Worm (Caenorhabditis elegans) whole organism, L1 larva: Measurements from ENCODE around the gene inos-1.

Experiments
- C16A3.4 ChIP-seq: fragments of 150-350 bp; optimal IDR thresholded peaks from 2 replicates; lab custom pipeline; 2014; ENCODE audit warnings: missing biosample characterization, missing genetic modification characterization
- F16B12.6 ChIP-seq: fragments of 150-350 bp; optimal IDR thresholded peaks from 2 replicates; lab custom pipeline; 2014; ENCODE audit warnings: missing biosample characterization, missing genetic modification characterization
- aha-1 ChIP-seq: fragments of 150-350 bp; optimal IDR thresholded peaks from 2 replicates; lab custom pipeline; 2014; ENCODE audit warnings: missing biosample characterization, missing genetic modification characterization
- aly-2 ChIP-seq: fragments of 150-350 bp; optimal IDR thresholded peaks from 2 replicates; lab custom pipeline; 2014; ENCODE audit warnings: missing biosample characterization, missing genetic modification characterization
- ama-1 ChIP-seq: fragments of 150-350 bp; optimal IDR thresholded peaks from 2 replicates; lab custom pipeline; 2014
- blmp-1 ChIP-seq: fragments of 150-350 bp; optimal IDR thresholded peaks from 2 replicates; lab custom pipeline; 2014; ENCODE audit warnings: missing biosample characterization, missing genetic modification characterization
- ceh-63 ChIP-seq: fragments of 200-800 bp; sonication (Bioruptor generic); optimal IDR thresholded peaks from 2 replicates; lab custom pipeline; 2018; ENCODE audit warnings: mild to moderate bottlenecking, missing genetic modification characterization, missing compliant biosample characterization
- ceh-82 ChIP-seq, 3 experiments: fragments of 150-350 bp in 1 of 3; sonication (generic microtip) in 2 of 3; optimal IDR thresholded peaks; 2 replicates each; lab custom pipeline; 2014 to 2017; ENCODE audit warnings: missing biosample characterization in 3 of 3, missing genetic modification characterization in 3 of 3
- ceh-88 ChIP-seq: fragments of 200-800 bp; sonication (Bioruptor generic); IDR thresholded peaks from 2 replicates; pipeline ENCODE4 v1.3.6; 2022; ENCODE audit warnings: missing genetic modification characterization, missing compliant biosample characterization
- dpl-1 ChIP-seq, 3 experiments: fragments of 150-350 bp in 2 of 3; sonication (generic microtip) in 1 of 3; optimal IDR thresholded peaks; 2 replicates each; lab custom pipeline; 2014 to 2017; ENCODE audit warnings: missing biosample characterization in 3 of 3, missing genetic modification characterization in 3 of 3, missing genetic modification reagents in 3 of 3
- efl-1 ChIP-seq, 4 experiments: fragments of 150-350 bp; optimal IDR thresholded peaks in 3 of 4; peaks in 1 of 4; 1 replicate in 1 of 4; 2 replicates in 3 of 4; lab custom pipeline; 2014; ENCODE audit warnings: missing biosample characterization in 2 of 4, missing genetic modification characterization in 2 of 4, missing genetic modification reagents in 2 of 4
- egl-13 ChIP-seq: sonication (generic microtip); optimal IDR thresholded peaks from 2 replicates; lab custom pipeline; 2016; ENCODE audit warnings: missing genotype, missing genetic modification reagents, missing genetic modification characterization, missing compliant biosample characterization
- elt-3 ChIP-seq, 6 experiments: fragments of 150-350 bp in 1 of 6; sonication (generic microtip); optimal IDR thresholded peaks; 2 replicates each; lab custom pipeline; 2017 to 2018; ENCODE audit warnings: missing biosample characterization in 6 of 6, missing genetic modification characterization in 6 of 6, inconsistent platforms in 1 of 6
- ets-5 ChIP-seq: fragments of 200-800 bp; sonication (Bioruptor generic); IDR thresholded peaks from 2 replicates; pipeline ENCODE4 v1.3.6; 2022; ENCODE audit warnings: missing genetic modification characterization, missing compliant biosample characterization
- fkh-10 ChIP-seq: sonication (generic microtip); optimal IDR thresholded peaks from 2 replicates; lab custom pipeline; 2017; ENCODE audit warnings: missing biosample characterization, missing genetic modification reagents, missing genetic modification characterization
- fkh-4 ChIP-seq: sonication (generic microtip); optimal IDR thresholded peaks from 2 replicates; lab custom pipeline; 2016; ENCODE audit warnings: missing compliant biosample characterization, missing genetic modification characterization, borderline replicate concordance
- fkh-8 ChIP-seq: sonication (generic microtip); optimal IDR thresholded peaks from 2 replicates; lab custom pipeline; 2016; ENCODE audit warnings: mild to moderate bottlenecking, missing genetic modification characterization, missing compliant biosample characterization
- hlh-17 ChIP-seq: fragments of 200-800 bp; sonication (Bioruptor generic); optimal IDR thresholded peaks from 2 replicates; lab custom pipeline; 2018; ENCODE audit warnings: missing genetic modification characterization, mild to moderate bottlenecking, missing compliant biosample characterization, moderate library complexity, borderline replicate concordance
- hpl-2 ChIP-seq: fragments of 150-350 bp; optimal IDR thresholded peaks from 2 replicates; lab custom pipeline; 2014; ENCODE audit warnings: missing biosample characterization, missing genetic modification reagents, missing genetic modification characterization
- isw-1 ChIP-seq: fragments of 200-800 bp; sonication (Bioruptor generic); IDR thresholded peaks from 2 replicates; pipeline ENCODE4 v1.3.6; 2022; ENCODE audit warnings: missing genetic modification characterization, missing compliant biosample characterization
- lin-13 ChIP-seq: fragments of 150-350 bp; optimal IDR thresholded peaks from 2 replicates; lab custom pipeline; 2014; ENCODE audit warnings: missing biosample characterization, missing genetic modification reagents, missing genetic modification characterization
- lin-15B ChIP-seq: fragments of 150-350 bp; sonication (generic microtip); optimal IDR thresholded peaks from 3 replicates; lab custom pipeline; 2014; ENCODE audit warnings: missing biosample characterization, missing genetic modification characterization
- lin-35 ChIP-seq, 2 experiments: fragments of 150-350 bp; optimal IDR thresholded peaks; 2 replicates each; lab custom pipeline; 2014; ENCODE audit warnings: missing biosample characterization in 2 of 2, missing genetic modification characterization in 2 of 2, missing genetic modification reagents in 2 of 2
- lir-3 ChIP-seq: sonication (generic microtip); optimal IDR thresholded peaks from 2 replicates; lab custom pipeline; 2016; ENCODE audit warnings: mild to moderate bottlenecking, missing genetic modification characterization, moderate library complexity, missing compliant biosample characterization; ENCODE audit not compliant: poor library complexity
- lsy-2 ChIP-seq, 2 experiments: fragments of 150-350 bp; optimal IDR thresholded peaks; 2 replicates each; lab custom pipeline; 2014; ENCODE audit warnings: missing biosample characterization in 2 of 2, missing genetic modification characterization in 2 of 2
- mdl-1 ChIP-seq, 2 experiments: fragments of 150-350 bp; optimal IDR thresholded peaks; 2 replicates each; lab custom pipeline; 2014 to 2017; ENCODE audit warnings: missing biosample characterization in 2 of 2, missing genetic modification characterization in 2 of 2, inconsistent platforms in 1 of 2
- mep-1 ChIP-seq: fragments of 150-350 bp; optimal IDR thresholded peaks from 2 replicates; lab custom pipeline; 2014; ENCODE audit warnings: missing biosample characterization, missing genetic modification characterization
- nhr-20 ChIP-seq: sonication (generic microtip); optimal IDR thresholded peaks from 2 replicates; lab custom pipeline; 2016; ENCODE audit warnings: mild to moderate bottlenecking, missing genetic modification characterization, missing compliant biosample characterization
- nhr-237 ChIP-seq: fragments of 150-350 bp; optimal IDR thresholded peaks from 2 replicates; lab custom pipeline; 2014; ENCODE audit warnings: missing biosample characterization, missing genetic modification characterization
- nhr-47 ChIP-seq: sonication (generic microtip); optimal IDR thresholded peaks from 2 replicates; lab custom pipeline; 2016; ENCODE audit warnings: mild to moderate bottlenecking, missing genetic modification characterization, moderate library complexity, missing compliant biosample characterization
- nhr-77 ChIP-seq: fragments of 150-350 bp; optimal IDR thresholded peaks from 2 replicates; lab custom pipeline; 2014; ENCODE audit warnings: missing biosample characterization, missing genetic modification characterization
- nhr-90 ChIP-seq: sonication (generic microtip); optimal IDR thresholded peaks from 2 replicates; lab custom pipeline; 2016; ENCODE audit warnings: mild to moderate bottlenecking, missing genetic modification characterization, missing compliant biosample characterization; ENCODE audit not compliant: poor library complexity
- pax-3 ChIP-seq: fragments of 200-800 bp; sonication (Bioruptor generic); optimal IDR thresholded peaks from 2 replicates; lab custom pipeline; 2018; ENCODE audit warnings: mild to moderate bottlenecking, missing genetic modification characterization, moderate library complexity, missing compliant biosample characterization
- rnt-1 ChIP-seq: sonication (generic microtip); optimal IDR thresholded peaks from 2 replicates; lab custom pipeline; 2016; ENCODE audit warnings: mild to moderate bottlenecking, missing genetic modification characterization, moderate library complexity, missing compliant biosample characterization
- sup-37 ChIP-seq: fragments of 200-800 bp; sonication (Bioruptor generic); optimal IDR thresholded peaks from 2 replicates; lab custom pipeline; 2018; ENCODE audit warnings: mild to moderate bottlenecking, missing genetic modification characterization, missing compliant biosample characterization
- tbx-2 ChIP-seq: sonication (generic microtip); optimal IDR thresholded peaks from 2 replicates; lab custom pipeline; 2016; ENCODE audit warnings: missing genetic modification characterization, missing compliant biosample characterization
- unc-62 ChIP-seq: fragments of 150-350 bp; optimal IDR thresholded peaks from 2 replicates; lab custom pipeline; 2014; ENCODE audit warnings: missing biosample characterization, missing genetic modification reagents, missing genetic modification characterization
- vab-15 ChIP-seq: sonication (generic microtip); optimal IDR thresholded peaks from 2 replicates; lab custom pipeline; 2017; ENCODE audit warnings: missing genotype, mild to moderate bottlenecking, missing genetic modification characterization, missing compliant biosample characterization
- xbp-1 ChIP-seq: sonication (generic microtip); optimal IDR thresholded peaks from 2 replicates; lab custom pipeline; 2016; ENCODE audit warnings: missing genetic modification characterization, missing compliant biosample characterization
- zag-1 ChIP-seq: fragments of 150-350 bp; optimal IDR thresholded peaks from 2 replicates; lab custom pipeline; 2014; ENCODE audit warnings: missing biosample characterization, missing genetic modification characterization
- ztf-4 ChIP-seq: fragments of 150-350 bp; optimal IDR thresholded peaks from 2 replicates; lab custom pipeline; 2014; ENCODE audit warnings: missing biosample characterization, missing genetic modification characterization

The inos-1 gene

ce11 chrII:11749490-11750172, 49.5 kb upstream of the inos-1 start (continued):
- TF ChIP-seq dpl-1 (GFP tag; optimal IDR thresholded peaks at IDR 0.05; lab: Kevin White, UChicago) (peak; percentile 17 to 41 (median 40)), xbp-1 (tag; lab: Kevin White, UChicago) (peak; percentile 67), elt-3 (tag; optimal IDR thresholded peaks at IDR 0.05; lab: Kevin White, UChicago) (peak in 1 of 6 experiments; percentile 13), mdl-1 (tag; optimal IDR thresholded peaks at IDR 0.05; lab: Kevin White, UChicago) (peak in 1 of 2 experiments; percentile 54), ets-5 (GFP tag; lab: Robert Waterston, UW) (no peak), isw-1 (GFP tag; lab: Robert Waterston, UW) (peak; percentile 37; the same call in 1 of the 2 replicates), lin-13 (GFP tag; lab: Kevin White, UChicago) (peak; percentile 59), aha-1 (tag; lab: Kevin White, UChicago) (no peak), lir-3 (tag; lab: Kevin White, UChicago) (peak; percentile 52), pax-3 (peak; percentile 59), nhr-20 (tag; lab: Kevin White, UChicago) (peak; percentile 82), fkh-8 (tag; lab: Kevin White, UChicago) (peak; percentile 91), zag-1 (tag; lab: Kevin White, UChicago) (no peak), C16A3.4 (tag; lab: Kevin White, UChicago) (peak; percentile 75), F16B12.6 (tag; lab: Kevin White, UChicago) (peak; percentile 25), lsy-2 (tag; optimal IDR thresholded peaks at IDR 0.05; lab: Kevin White, UChicago) (peak; percentile 73 to 80), ztf-4 (peak; percentile 92), fkh-10 (GFP tag; lab: Kevin White, UChicago) (peak; percentile 55), tbx-2 (tag; lab: Kevin White, UChicago) (peak; percentile 86), sup-37 (no peak), aly-2 (tag; lab: Kevin White, UChicago) (peak; percentile 37), ama-1 (peak; percentile 39), nhr-47 (tag; lab: Kevin White, UChicago) (peak; percentile 90), rnt-1 (peak; percentile 45), ceh-63 (GFP tag; lab: Kevin White, UChicago) (no peak), hlh-17 (GFP tag; lab: Kevin White, UChicago) (no peak), lin-15B (tag; lab: Kevin White, UChicago) (peak; percentile 38), efl-1 (optimal IDR thresholded peaks at IDR 0.05; lab: Kevin White, UChicago) (peak; percentile 64 to 80), efl-1 (GFP tag; optimal IDR thresholded peaks at IDR 0.05 in 1 of 2; lab: Kevin White, UChicago) (peak; percentile 8 to 94), nhr-77 (tag; lab: Kevin White, UChicago) (peak; percentile 89), nhr-90 (tag; lab: Kevin White, UChicago) (peak; percentile 56), lin-35 (GFP tag; optimal IDR thresholded peaks at IDR 0.05; lab: Kevin White, UChicago) (peak; percentile 54 to 59)

- TF ChIP-seq ceh-82 (tag; optimal IDR thresholded peaks at IDR 0.05; lab: Kevin White, UChicago) (no peak), C16A3.4 (tag; lab: Kevin White, UChicago) (no peak), rnt-1 (no peak), lir-3 (tag; lab: Kevin White, UChicago) (no peak), hpl-2 (GFP tag; lab: Kevin White, UChicago) (no peak), egl-13 (tag; lab: Kevin White, UChicago) (no peak), ceh-63 (GFP tag; lab: Kevin White, UChicago) (no peak), efl-1 (optimal IDR thresholded peaks at IDR 0.05; lab: Kevin White, UChicago) (no peak), efl-1 (GFP tag; optimal IDR thresholded peaks at IDR 0.05 in 1 of 2; lab: Kevin White, UChicago) (peak in 1 of 2 experiments; percentile 27), F16B12.6 (tag; lab: Kevin White, UChicago) (no peak), isw-1 (GFP tag; lab: Robert Waterston, UW) (no peak), blmp-1 (peak; percentile 46)
Measured at ce11 chrII:11748494-11748893, 48.4 kb upstream of the inos-1 start, which contains the start of the genes F44E5.17 and gpb-1. Gene F44E5.17, minus strand, starts transcription at chrII:11748594. Gene gpb-1, minus strand, starts transcription at chrII:11748611.

- TF ChIP-seq fkh-4 (no peak), ceh-88 (no peak), unc-62 (GFP tag; lab: Kevin White, UChicago) (no peak), egl-13 (tag; lab: Kevin White, UChicago) (no peak), lsy-2 (tag; optimal IDR thresholded peaks at IDR 0.05; lab: Kevin White, UChicago) (peak; percentile 85 to 94), F16B12.6 (tag; lab: Kevin White, UChicago) (peak; percentile 77), xbp-1 (tag; lab: Kevin White, UChicago) (no peak), vab-15 (tag; lab: Kevin White, UChicago) (no peak), nhr-237 (tag; lab: Kevin White, UChicago) (no peak), mep-1 (peak; percentile 29), sup-37 (no peak)
Measured at ce11 chrII:11747889-11748288, 47.8 kb upstream of the inos-1 start.
